Fruit fly (Drosophila melanogaster) S2 (cell line): Measurements from ENCODE around the gene CG7518.

Source experiments
- CG8478 ChIP-seq: fragments of >200 bp; optimal IDR thresholded peaks from 2 replicates; lab custom pipeline; 2018
- CTCF ChIP-seq, 2 experiments: fragments of >200 bp; optimal IDR thresholded peaks; 2 replicates each; lab custom pipeline; 2018

dm6 chr3R:13017623-13018036 lies 19.7 kb downstream of the CG7518 start:
- TF ChIP-seq CG8478 = no peak
- no peak for TF ChIP-seq CTCF (optimal IDR thresholded peaks at IDR 0.05; lab: Kevin White, UChicago)
